Worm (Caenorhabditis elegans) whole organism, dauer: ENCODE data around the gene R02F2.1.

Experiments used
- unc-62 ChIP-seq: sonication (generic microtip); optimal IDR thresholded peaks from 2 replicates; lab custom pipeline; 2017; ENCODE audit warnings: missing biosample characterization, missing genetic modification reagents, missing genetic modification characterization

R02F2.1 gene

ce11 chrIII:5541777-5542176 lies 40.1 kb downstream of the R02F2.1 start:
- no peak for TF ChIP-seq unc-62

- no peak for TF ChIP-seq unc-62
Observed at ce11 chrIII:5543050-5543449, 41.4 kb downstream of the R02F2.1 start, which contains the start of gene D1044.6. D1044.6 (minus strand) TSS chrIII:5543177.

- no peak for TF ChIP-seq unc-62
Observed at ce11 chrIII:5543727-5544345, 42.2 kb downstream of the R02F2.1 start, which contains the start of gene D1044.1. D1044.1 (plus strand) TSS chrIII:5544295.

ce11 chrIII:5546309-5546708 lies 44.6 kb downstream of the R02F2.1 start:
- no peak for TF ChIP-seq unc-62

- no peak for TF ChIP-seq unc-62
Observed at ce11 chrIII:5546730-5547129, 45.0 kb downstream of the R02F2.1 start, which contains the start of gene F09F7.5. F09F7.5 (plus strand) TSS chrIII:5546987.

- TF ChIP-seq unc-62: no peak
Observed at ce11 chrIII:5550193-5550592, 48.5 kb downstream of the R02F2.1 start.

- no peak for TF ChIP-seq unc-62
Observed at ce11 chrIII:5550844-5551243, 49.2 kb downstream of the R02F2.1 start.

ce11 chrIII:5552072-5552667 lies 50.5 kb downstream of the R02F2.1 start, which contains the start of gene F09F7.6:
F09F7.6 (minus strand) TSS chrIII:5552135.
- TF ChIP-seq unc-62: no peak

ce11 chrIII:5553098-5553497 lies 51.4 kb downstream of the R02F2.1 start:
- no peak for TF ChIP-seq unc-62

ce11 chrIII:5554884-5555500 lies 53.3 kb downstream of the R02F2.1 start, which contains the start of the genes nmad-1 and hach-1:
nmad-1 (minus strand) TSS chrIII:5554934.
hach-1 (plus strand) TSS chrIII:5555450.
- no peak for TF ChIP-seq unc-62
